Worm (Caenorhabditis elegans): Measurements from ENCODE around the gene pek-1.

- TF ChIP-seq pha-4 (tag; optimal IDR thresholded peaks at IDR 0.05) (no peak), Y22D7AL.16 (tag; optimal IDR thresholded peaks at IDR 0.05) (no peak), ama-1 (optimal IDR thresholded peaks at IDR 0.05) (no peak), pax-1 (tag; optimal IDR thresholded peaks at IDR 0.05) (no peak), unc-42 (tag; optimal IDR thresholded peaks at IDR 0.05) (no peak), nhr-11 (tag; optimal IDR thresholded peaks at IDR 0.05) (no peak), hlh-30 (tag; optimal IDR thresholded peaks at IDR 0.05; ENCODE audit: insufficient read depth) (no peak), dmd-4 (tag; optimal IDR thresholded peaks at IDR 0.05; ENCODE audit: borderline replicate concordance) (no peak), C38D4.7 (GFP tag; optimal IDR thresholded peaks at IDR 0.05) (no peak), ceh-24 (tag; optimal IDR thresholded peaks at IDR 0.05) (no peak), pqm-1 (tag; optimal IDR thresholded peaks at IDR 0.05) (no peak), ceh-45 (GFP tag; IDR thresholded peaks at IDR 0.05) (no peak), pat-9 (tag; optimal IDR thresholded peaks at IDR 0.05) (no peak), ref-2 (tag; optimal IDR thresholded peaks at IDR 0.05) (no peak)
These were observed 21.8 kb downstream of the pek-1 start, which contains the start of gene prx-12 for ce11 chrX:11392924-11393323.
